Worm (Caenorhabditis elegans) whole organism, young adult: ENCODE data around the gene ZK617.26.

Experiments used
- B0035.1 ChIP-seq: sonication (generic microtip); optimal IDR thresholded peaks from 2 replicates; lab custom pipeline; 2016; ENCODE audit warnings: missing genetic modification characterization, mild to moderate bottlenecking, missing compliant biosample characterization, missing genotype, missing genetic modification reagents
- B0336.3 ChIP-seq: fragments of 200-800 bp; sonication (Bioruptor generic); IDR thresholded peaks from 2 replicates; pipeline ENCODE4 v1.3.6; 2022; ENCODE audit warnings: missing genetic modification characterization, missing compliant biosample characterization
- C06A6.2 ChIP-seq: fragments of 200-800 bp; sonication (Bioruptor generic); conservative IDR thresholded peaks from 2 replicates; pipeline ENCODE4 v1.3.6; 2022; ENCODE audit warnings: missing genetic modification characterization, missing compliant biosample characterization
- D2030.7 ChIP-seq: fragments of 200-800 bp; sonication (Bioruptor generic); IDR thresholded peaks from 2 replicates; pipeline ENCODE4 v1.3.6; 2022; ENCODE audit warnings: missing genetic modification reagents, missing genetic modification characterization, missing compliant biosample characterization
- F23B12.7 ChIP-seq: sonication (generic microtip); optimal IDR thresholded peaks from 2 replicates; lab custom pipeline; 2017; ENCODE audit warnings: missing genetic modification characterization, mild to moderate bottlenecking, missing compliant biosample characterization, antibody characterized with exemption, moderate library complexity; ENCODE audit not compliant: insufficient read depth
- F33H1.4 ChIP-seq: fragments of 200-800 bp; sonication (Bioruptor generic); IDR thresholded peaks from 2 replicates; pipeline ENCODE4 v1.3.6; 2022; ENCODE audit warnings: missing genetic modification reagents, missing genetic modification characterization, missing compliant biosample characterization
- F49E8.2 ChIP-seq: sonication (generic microtip); optimal IDR thresholded peaks from 3 replicates; lab custom pipeline; 2017; ENCODE audit warnings: missing genetic modification characterization, mild to moderate bottlenecking, missing compliant biosample characterization, antibody characterized with exemption, moderate library complexity; ENCODE audit not compliant: insufficient read depth
- F52B5.7 ChIP-seq: sonication (generic microtip); optimal IDR thresholded peaks from 2 replicates; lab custom pipeline; 2016; ENCODE audit warnings: mild to moderate bottlenecking, missing genetic modification characterization, missing compliant biosample characterization
- F57C9.4 ChIP-seq: sonication (generic microtip); optimal IDR thresholded peaks from 2 replicates; lab custom pipeline; 2017; ENCODE audit warnings: mild to moderate bottlenecking, missing genetic modification characterization, missing compliant biosample characterization
- K11D2.4 ChIP-seq: fragments of 200-800 bp; sonication (Bioruptor generic); IDR thresholded peaks from 2 replicates; pipeline ENCODE4 v1.3.6; 2022; ENCODE audit warnings: missing genetic modification reagents, missing genetic modification characterization, missing compliant biosample characterization
- Y53F4B.3 ChIP-seq: fragments of 200-800 bp; sonication (Bioruptor generic); IDR thresholded peaks from 2 replicates; pipeline ENCODE4 v1.3.6; 2022; ENCODE audit warnings: missing genetic modification reagents, missing genetic modification characterization, missing compliant biosample characterization
- Y56A3A.18 ChIP-seq: fragments of 200-800 bp; sonication (Bioruptor generic); IDR thresholded peaks from 2 replicates; pipeline ENCODE4 v1.3.6; 2022; ENCODE audit warnings: missing genetic modification reagents, missing genetic modification characterization, missing compliant biosample characterization
- ZK185.1 ChIP-seq: sonication (generic microtip); optimal IDR thresholded peaks from 2 replicates; lab custom pipeline; 2016; ENCODE audit warnings: mild to moderate bottlenecking, missing genetic modification characterization, missing compliant biosample characterization; ENCODE audit not compliant: poor library complexity, severe bottlenecking
- ama-1 ChIP-seq, 3 experiments: fragments of 150-350 bp in 1 of 3; sonication (generic microtip) in 2 of 3; optimal IDR thresholded peaks; 2 replicates each; lab custom pipeline; 2014 to 2018; ENCODE audit warnings: missing biosample characterization in 2 of 3, missing genetic modification characterization in 2 of 3, missing genetic modification reagents in 2 of 3
- athp-1 ChIP-seq: sonication (generic microtip); optimal IDR thresholded peaks from 2 replicates; lab custom pipeline; 2017; ENCODE audit warnings: mild to moderate bottlenecking, missing genetic modification characterization, missing compliant biosample characterization
- bed-1 ChIP-seq: fragments of 200-800 bp; sonication (Bioruptor generic); IDR thresholded peaks from 2 replicates; pipeline ENCODE4 v1.3.6; 2022; ENCODE audit warnings: missing genetic modification reagents, missing genetic modification characterization, missing compliant biosample characterization
- cebp-2 ChIP-seq: fragments of 200-800 bp; sonication (Bioruptor generic); IDR thresholded peaks from 2 replicates; pipeline ENCODE4 v1.3.6; 2022; ENCODE audit warnings: missing genetic modification characterization, missing compliant biosample characterization
- ceh-100 ChIP-seq: fragments of 200-800 bp; sonication (Bioruptor generic); IDR thresholded peaks from 2 replicates; pipeline ENCODE4 v1.3.6; 2022; ENCODE audit warnings: missing genetic modification reagents, missing genetic modification characterization, missing compliant biosample characterization
- ceh-27 ChIP-seq: fragments of 200-800 bp; sonication (Bioruptor generic); optimal IDR thresholded peaks from 2 replicates; lab custom pipeline; 2018; ENCODE audit warnings: mild to moderate bottlenecking, missing genetic modification characterization, moderate library complexity, missing compliant biosample characterization
- ceh-91 ChIP-seq: fragments of 200-800 bp; sonication (Bioruptor generic); IDR thresholded peaks from 2 replicates; pipeline ENCODE4 v1.3.6; 2022; ENCODE audit warnings: missing genetic modification reagents, missing genetic modification characterization, missing compliant biosample characterization
- chd-7 ChIP-seq: sonication (generic microtip); optimal IDR thresholded peaks from 2 replicates; lab custom pipeline; 2016; ENCODE audit warnings: mild to moderate bottlenecking, missing genetic modification characterization, moderate library complexity, missing compliant biosample characterization
- dox-1 ChIP-seq: fragments of 200-800 bp; sonication (Bioruptor generic); IDR thresholded peaks from 2 replicates; pipeline ENCODE4 v1.3.6; 2022; ENCODE audit warnings: missing genetic modification reagents, missing genetic modification characterization, missing compliant biosample characterization
- egl-18 ChIP-seq: fragments of 200-800 bp; sonication (Bioruptor generic); IDR thresholded peaks from 2 replicates; pipeline ENCODE4 v1.3.6; 2022; ENCODE audit warnings: missing genetic modification reagents, missing genetic modification characterization, missing compliant biosample characterization
- ekl-4 ChIP-seq: fragments of 200-800 bp; sonication (Bioruptor generic); IDR thresholded peaks from 2 replicates; pipeline ENCODE4 v1.3.6; 2022; ENCODE audit warnings: missing genetic modification reagents, missing genetic modification characterization, missing compliant biosample characterization
- ets-4 ChIP-seq: fragments of 200-800 bp; sonication (Bioruptor generic); optimal IDR thresholded peaks from 2 replicates; lab custom pipeline; 2018; ENCODE audit warnings: mild to moderate bottlenecking, missing genetic modification characterization, missing compliant biosample characterization
- hlh-12 ChIP-seq: sonication (generic microtip); optimal IDR thresholded peaks from 2 replicates; lab custom pipeline; 2016; ENCODE audit warnings: missing genetic modification characterization, missing compliant biosample characterization
- hlh-26 ChIP-seq: fragments of 200-800 bp; sonication (Bioruptor generic); conservative IDR thresholded peaks from 2 replicates; pipeline ENCODE4 v1.3.6; 2022; ENCODE audit warnings: missing genetic modification reagents, missing genetic modification characterization, missing compliant biosample characterization
- hsf-1 ChIP-seq: fragments of 200-800 bp; sonication (Bioruptor generic); IDR thresholded peaks from 2 replicates; pipeline ENCODE4 v1.3.6; 2022; ENCODE audit warnings: missing genetic modification reagents, missing genetic modification characterization, missing compliant biosample characterization
- lag-1 ChIP-seq: fragments of 200-800 bp; sonication (Bioruptor generic); IDR thresholded peaks from 2 replicates; pipeline ENCODE4 v1.3.6; 2022; ENCODE audit warnings: missing genetic modification reagents, missing genetic modification characterization, missing compliant biosample characterization
- let-526 ChIP-seq: fragments of 200-800 bp; sonication (Bioruptor generic); IDR thresholded peaks from 2 replicates; pipeline ENCODE4 v1.3.6; 2022; ENCODE audit warnings: missing genetic modification reagents, missing genetic modification characterization, missing compliant biosample characterization
- lsl-1 ChIP-seq: fragments of 200-800 bp; sonication (Bioruptor generic); optimal IDR thresholded peaks from 2 replicates; lab custom pipeline; 2018; ENCODE audit warnings: mild to moderate bottlenecking, missing genetic modification characterization, moderate library complexity, missing compliant biosample characterization
- lsy-27 ChIP-seq: sonication (generic microtip); optimal IDR thresholded peaks from 2 replicates; lab custom pipeline; 2017; ENCODE audit warnings: missing genetic modification characterization, mild to moderate bottlenecking, missing compliant biosample characterization, antibody characterized with exemption, missing genotype, borderline replicate concordance; ENCODE audit not compliant: insufficient read depth
- pha-4 ChIP-seq: fragments of 150-350 bp; sonication (generic microtip); optimal IDR thresholded peaks from 2 replicates; lab custom pipeline; 2014; ENCODE audit warnings: missing biosample characterization, missing genetic modification reagents, missing genetic modification characterization
- rcor-1 ChIP-seq: fragments of 200-800 bp; sonication (Bioruptor generic); IDR thresholded peaks from 2 replicates; pipeline ENCODE4 v1.3.6; 2022; ENCODE audit warnings: missing genetic modification reagents, missing genetic modification characterization, missing compliant biosample characterization
- rec-8 ChIP-seq, 2 experiments: sonication (generic microtip); optimal IDR thresholded peaks; 2 replicates each; lab custom pipeline; 2016; ENCODE audit warnings: mild to moderate bottlenecking in 2 of 2, missing genetic modification characterization in 2 of 2, missing genetic modification reagents in 2 of 2, missing genotype in 2 of 2, missing biosample characterization in 1 of 2, missing compliant biosample characterization in 1 of 2, moderate library complexity in 1 of 2
- repo-1 ChIP-seq: sonication (generic microtip); optimal IDR thresholded peaks from 2 replicates; lab custom pipeline; 2017; ENCODE audit warnings: mild to moderate bottlenecking, missing genetic modification characterization, missing compliant biosample characterization
- snpc-1.1 ChIP-seq: sonication (generic microtip); optimal IDR thresholded peaks from 2 replicates; lab custom pipeline; 2017; ENCODE audit warnings: missing genetic modification characterization, mild to moderate bottlenecking, missing compliant biosample characterization, antibody characterized with exemption, moderate library complexity, missing genotype, missing genetic modification reagents; ENCODE audit not compliant: insufficient read depth
- snpc-3.4 ChIP-seq: sonication (generic microtip); optimal IDR thresholded peaks from 2 replicates; lab custom pipeline; 2017; ENCODE audit warnings: missing genetic modification characterization, mild to moderate bottlenecking, missing compliant biosample characterization, antibody characterized with exemption, moderate library complexity, missing genotype, missing genetic modification reagents
- somi-1 ChIP-seq: fragments of 200-800 bp; sonication (Bioruptor generic); optimal IDR thresholded peaks from 2 replicates; lab custom pipeline; 2018; ENCODE audit warnings: mild to moderate bottlenecking, missing genetic modification characterization, missing compliant biosample characterization
- sptf-2 ChIP-seq: fragments of 200-800 bp; sonication (Bioruptor generic); optimal IDR thresholded peaks from 2 replicates; lab custom pipeline; 2018; ENCODE audit warnings: mild to moderate bottlenecking, missing genetic modification characterization, missing compliant biosample characterization
- tbp1 ChIP-seq: fragments of 200-800 bp; sonication (Bioruptor generic); optimal IDR thresholded peaks from 2 replicates; lab custom pipeline; 2018; ENCODE audit warnings: mild to moderate bottlenecking, missing genetic modification characterization, missing compliant biosample characterization
- tlf-1 ChIP-seq: fragments of 200-800 bp; sonication (Bioruptor generic); optimal IDR thresholded peaks from 2 replicates; lab custom pipeline; 2018; ENCODE audit warnings: mild to moderate bottlenecking, missing genetic modification characterization, missing compliant biosample characterization
- zfh-2 ChIP-seq: fragments of 200-800 bp; sonication (Bioruptor generic); conservative IDR thresholded peaks from 2 replicates; pipeline ENCODE4 v1.3.6; 2022; ENCODE audit warnings: missing genetic modification reagents, missing genetic modification characterization, missing compliant biosample characterization
- ztf-18 ChIP-seq: sonication (generic microtip); optimal IDR thresholded peaks from 2 replicates; lab custom pipeline; 2016; ENCODE audit warnings: missing genotype, mild to moderate bottlenecking, missing genetic modification characterization, missing compliant biosample characterization
- ztf-25 ChIP-seq: fragments of 200-800 bp; sonication (Bioruptor generic); IDR thresholded peaks from 2 replicates; pipeline ENCODE4 v1.3.6; 2022; ENCODE audit warnings: missing genetic modification reagents, missing genetic modification characterization, missing compliant biosample characterization
- ztf-26 ChIP-seq: sonication (generic microtip); optimal IDR thresholded peaks from 2 replicates; lab custom pipeline; 2017; ENCODE audit warnings: missing genetic modification characterization, missing compliant biosample characterization
- ztf-28 ChIP-seq: fragments of 200-800 bp; sonication (Bioruptor generic); IDR thresholded peaks from 2 replicates; pipeline ENCODE4 v1.3.6; 2022; ENCODE audit warnings: missing genetic modification reagents, missing genetic modification characterization, missing compliant biosample characterization

The ZK617.26 gene

ce11 chrIV:12005090-12005770 is 5.5 kb downstream of the ZK617.26 start (continued):
- TF ChIP-seq rcor-1 (GFP tag; lab: Robert Waterston, UW) (no peak), F57C9.4 (tag; lab: Kevin White, UChicago) (no peak), lsl-1 (peak; percentile 40), lag-1 (GFP tag; lab: Robert Waterston, UW) (no peak), ztf-25 (no peak), ceh-27 (GFP tag; lab: Kevin White, UChicago) (no peak), K11D2.4 (GFP tag; lab: Robert Waterston, UW) (no peak), ceh-91 (no peak), cebp-2 (peak; percentile 89; the same call in 1 of the 2 replicates), snpc-3.4 (tag; lab: Kevin White, UChicago) (peak; percentile 39), egl-18 (0 out of 2 replicates have a peak, but pooled peaks have one; percentile 37), pha-4 (tag; lab: Kevin White, UChicago) (no peak), F23B12.7 (tag; lab: Kevin White, UChicago) (peak; percentile 38), hsf-1 (GFP tag; lab: Robert Waterston, UW) (no peak), D2030.7 (GFP tag; lab: Robert Waterston, UW) (peak; percentile 35), bed-1 (GFP tag; lab: Robert Waterston, UW) (no peak), B0035.1 (tag; lab: Kevin White, UChicago) (no peak), ceh-100 (GFP tag; lab: Robert Waterston, UW) (no peak), F52B5.7 (no peak), ztf-26 (no peak), hlh-12 (tag; lab: Kevin White, UChicago) (peak; percentile 36), let-526 (GFP tag; lab: Robert Waterston, UW) (no peak), F49E8.2 (tag; lab: Kevin White, UChicago) (no peak), sptf-2 (GFP tag; lab: Kevin White, UChicago) (no peak), ztf-28 (GFP tag; lab: Robert Waterston, UW) (no peak), rec-8 (tag; optimal IDR thresholded peaks at IDR 0.05; lab: Kevin White, UChicago) (peak; percentile 57 to 80), chd-7 (tag; lab: Kevin White, UChicago) (peak; percentile 32), snpc-1.1 (tag; lab: Kevin White, UChicago) (no peak), hlh-26 (no peak), tlf-1 (GFP tag; lab: Kevin White, UChicago) (no peak), ama-1 (optimal IDR thresholded peaks at IDR 0.05; lab: Kevin White, UChicago) (no peak), ama-1 (GFP tag; optimal IDR thresholded peaks at IDR 0.05; lab: Kevin White, UChicago) (no peak), repo-1 (tag; lab: Kevin White, UChicago) (no peak), ZK185.1 (tag; lab: Kevin White, UChicago) (no peak), athp-1 (tag; lab: Kevin White, UChicago) (no peak), ets-4 (GFP tag; lab: Kevin White, UChicago) (no peak)

- TF ChIP-seq K11D2.4 (GFP tag; lab: Robert Waterston, UW) = no peak
- TF ChIP-seq Y56A3A.18 = no peak
- no peak for TF ChIP-seq C06A6.2 (GFP tag; lab: Robert Waterston, UW)
- TF ChIP-seq tbp1 = no peak
- TF ChIP-seq zfh-2 (GFP tag; lab: Robert Waterston, UW) = no peak
- TF ChIP-seq somi-1 (GFP tag; lab: Kevin White, UChicago) = no peak
- TF ChIP-seq B0336.3 = no peak
- TF ChIP-seq Y53F4B.3 (GFP tag; lab: Robert Waterston, UW) = no peak
- no peak for TF ChIP-seq tlf-1 (GFP tag; lab: Kevin White, UChicago)
- no peak for TF ChIP-seq ztf-18 (tag; lab: Kevin White, UChicago)
- no peak for TF ChIP-seq F33H1.4 (GFP tag; lab: Robert Waterston, UW)
- TF ChIP-seq ztf-25 = no peak
- TF ChIP-seq ztf-28 (GFP tag; lab: Robert Waterston, UW) = no peak
- no peak for TF ChIP-seq lsy-27 (tag; lab: Kevin White, UChicago)
- TF ChIP-seq dox-1 = no peak
- no peak for TF ChIP-seq ekl-4 (GFP tag; lab: Robert Waterston, UW)
Observed at ce11 chrIV:11986407-11986806, 24.4 kb downstream of the ZK617.26 start.
